Fruit fly (Drosophila melanogaster): ENCODE data around the gene CG13062.

DNA sequence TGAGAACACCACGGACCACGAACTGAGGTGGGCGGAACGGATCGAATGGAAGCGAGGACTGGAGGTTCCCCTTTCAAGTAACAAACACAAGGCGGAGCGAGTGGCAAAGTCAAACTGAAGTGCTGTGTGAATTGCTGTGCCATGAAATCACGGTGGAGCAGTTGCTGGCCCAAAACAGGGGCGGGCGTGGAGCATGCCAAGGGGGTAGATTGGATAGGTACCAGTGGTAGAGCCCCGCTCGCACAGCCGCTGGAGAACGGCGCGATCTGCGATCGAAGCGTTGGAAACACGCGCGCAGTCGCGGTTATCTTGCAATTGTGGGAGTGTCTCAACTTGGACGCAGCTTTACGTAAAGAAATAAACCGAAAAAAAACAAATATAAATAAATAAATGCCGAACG is 13.7 kb downstream of the CG13062 start, which contains the start of gene CG13038:
- TF ChIP-seq CG8478 (optimal IDR thresholded peaks at IDR 0.05) (no peak), CTCF (optimal IDR thresholded peaks at IDR 0.05) (no peak)
